Fruit fly (Drosophila melanogaster): ENCODE data around the gene otu.

DNA sequence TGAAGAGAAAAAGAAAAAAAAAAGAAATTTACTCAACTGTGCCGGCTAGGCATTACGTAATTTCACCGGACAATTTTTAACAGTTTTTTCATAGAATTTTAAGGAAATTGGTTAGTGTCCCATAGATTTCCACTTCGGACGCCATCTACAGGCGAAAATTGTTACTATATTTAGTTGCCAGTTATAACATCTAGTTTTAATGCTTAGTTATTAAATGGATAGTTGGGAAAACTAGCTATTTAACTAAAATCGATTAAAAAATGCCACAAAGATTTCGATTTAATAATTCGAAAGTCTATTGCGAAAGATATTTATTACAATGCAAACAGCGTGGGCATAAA, 45.0 kb upstream of the otu start:
- TF ChIP-seq Sox102F (GFP tag; optimal IDR thresholded peaks at IDR 0.05) (no peak), lz (GFP tag; optimal IDR thresholded peaks at IDR 0.05) (no peak), CG11902 (GFP tag; optimal IDR thresholded peaks at IDR 0.05) (no peak), CG6163 (GFP tag; IDR thresholded peaks at IDR 0.05) (no peak), CG7368 (GFP tag; optimal IDR thresholded peaks at IDR 0.05) (no peak)
